Worm (Caenorhabditis elegans) whole organism, late embryonic: ENCODE measurements around the gene irld-48.

Experiments
- F13H6.1 ChIP-seq: sonication (generic microtip); optimal IDR thresholded peaks from 2 replicates; lab custom pipeline; 2016; ENCODE audit warnings: missing genetic modification characterization, missing compliant biosample characterization
- T23F11.4 ChIP-seq: fragments of 200-800 bp; sonication (Bioruptor generic); optimal IDR thresholded peaks from 2 replicates; lab custom pipeline; 2018; ENCODE audit warnings: mild to moderate bottlenecking, missing genetic modification characterization, missing compliant biosample characterization
- ama-1 ChIP-seq: fragments of 150-350 bp; optimal IDR thresholded peaks from 2 replicates; lab custom pipeline; 2014
- ceh-45 ChIP-seq: fragments of 200-800 bp; sonication (Bioruptor generic); IDR thresholded peaks from 2 replicates; pipeline ENCODE4 v1.3.6; 2022; ENCODE audit warnings: missing genetic modification reagents, missing genetic modification characterization, missing compliant biosample characterization
- ets-4 ChIP-seq: sonication (generic microtip); optimal IDR thresholded peaks from 2 replicates; lab custom pipeline; 2016; ENCODE audit warnings: missing genetic modification characterization, missing compliant biosample characterization
- fkh-10 ChIP-seq: fragments of 150-350 bp; optimal IDR thresholded peaks from 2 replicates; lab custom pipeline; 2014; ENCODE audit warnings: missing biosample characterization, missing genetic modification reagents, missing genetic modification characterization
- hlh-30 ChIP-seq: sonication (generic microtip); optimal IDR thresholded peaks from 2 replicates; lab custom pipeline; 2017; ENCODE audit warnings: antibody characterized with exemption, missing genetic modification characterization, missing compliant biosample characterization; ENCODE audit not compliant: insufficient read depth
- zip-5 ChIP-seq: sonication (generic microtip); optimal IDR thresholded peaks from 2 replicates; lab custom pipeline; 2016; ENCODE audit warnings: missing genetic modification characterization, missing compliant biosample characterization

- TF ChIP-seq hlh-30 (no peak), T23F11.4 (no peak), F13H6.1 (no peak), fkh-10 (GFP tag; lab: Kevin White, UChicago) (no peak), ceh-45 (no peak), ets-4 (tag; lab: Kevin White, UChicago) (no peak), zip-5 (tag; lab: Kevin White, UChicago) (no peak), ama-1 (lab: Kevin White, UChicago) (no peak)
Measured at ce11 chrII:2984383-2984782, 28.5 kb downstream of the irld-48 start.
